Fruit fly (Drosophila melanogaster) whole organism, prepupa: ENCODE results near the gene Lrrk.

Experiments used
- CG10669 ChIP-seq: fragments of 200-800 bp; sonication (Bioruptor generic); optimal IDR thresholded peaks from 3 replicates; lab custom pipeline; 2018; ENCODE audit warnings: missing biosample characterization, mild to moderate bottlenecking, missing genetic modification characterization, moderate library complexity
- CG1621 ChIP-seq: fragments of 200-800 bp; sonication (Bioruptor generic); optimal IDR thresholded peaks from 3 replicates; lab custom pipeline; 2018; ENCODE audit warnings: missing biosample characterization, mild to moderate bottlenecking, missing genetic modification characterization
- CG6163 ChIP-seq: fragments of 200-800 bp; sonication (Bioruptor generic); IDR thresholded peaks from 3 replicates; pipeline ENCODE4 v1.3.6; 2022; ENCODE audit warnings: missing biosample characterization, missing genetic modification characterization
- CG6792 ChIP-seq: fragments of 200-800 bp; sonication (Bioruptor generic); optimal IDR thresholded peaks from 3 replicates; lab custom pipeline; 2016; ENCODE audit warnings: missing biosample characterization, missing genetic modification characterization
- CG6854 ChIP-seq: fragments of 200-800 bp; sonication (Bioruptor generic); optimal IDR thresholded peaks from 2 replicates; lab custom pipeline; 2017; ENCODE audit warnings: missing biosample characterization, mild to moderate bottlenecking, missing genetic modification characterization
- CG7368 ChIP-seq: fragments of 200-800 bp; sonication (Bioruptor generic); optimal IDR thresholded peaks from 3 replicates; lab custom pipeline; 2016; ENCODE audit warnings: missing biosample characterization, missing genetic modification characterization
- Ets21C ChIP-seq: fragments of 200-800 bp; sonication (Bioruptor generic); optimal IDR thresholded peaks from 3 replicates; lab custom pipeline; 2016; ENCODE audit warnings: missing biosample characterization, missing genetic modification characterization
- Gug ChIP-seq: fragments of 200-800 bp; sonication (Bioruptor generic); IDR thresholded peaks from 2 replicates; pipeline ENCODE4 v1.3.6; 2022; ENCODE audit warnings: missing biosample characterization, missing genetic modification characterization
- Met ChIP-seq: fragments of 200-800 bp; sonication (Bioruptor generic); optimal IDR thresholded peaks from 3 replicates; lab custom pipeline; 2016; ENCODE audit warnings: missing biosample characterization, missing genetic modification characterization
- Sox102F ChIP-seq: fragments of 200-800 bp; sonication (Bioruptor generic); optimal IDR thresholded peaks from 2 replicates; lab custom pipeline; 2016; ENCODE audit warnings: missing biosample characterization, mild to moderate bottlenecking, missing genetic modification characterization
- Sox15 ChIP-seq: fragments of 200-800 bp; sonication (Bioruptor generic); optimal IDR thresholded peaks from 3 replicates; lab custom pipeline; 2016; ENCODE audit warnings: missing biosample characterization, missing genetic modification characterization

dm6 chr3R:20593463-20593838 is 41.8 kb upstream of the Lrrk start:
- TF ChIP-seq CG1621: no peak
- no peak for TF ChIP-seq Sox15 (GFP tag; lab: Kevin White, UChicago)
- no peak for TF ChIP-seq CG10669 (GFP tag; lab: Kevin White, UChicago)
- TF ChIP-seq Sox102F (GFP tag; lab: Kevin White, UChicago): no peak
- TF ChIP-seq Gug: no peak
- no peak for TF ChIP-seq Ets21C (GFP tag; lab: Kevin White, UChicago)
- no peak for TF ChIP-seq CG6792 (GFP tag; lab: Kevin White, UChicago)
- no peak for TF ChIP-seq Met
- no peak for TF ChIP-seq CG6854
- no peak for TF ChIP-seq CG7368 (GFP tag; lab: Kevin White, UChicago)
- no peak for TF ChIP-seq CG6163 (GFP tag; lab: Robert Waterston, UW)
